Fruit fly (Drosophila melanogaster) whole organism, embryonic: Measurements from ENCODE around the gene CG2157.

ENCODE experiments used
- Atf-2 ChIP-seq: fragments of 200-800 bp; sonication (Bioruptor generic); optimal IDR thresholded peaks from 2 replicates; lab custom pipeline; 2016; ENCODE audit warnings: missing biosample characterization, missing genetic modification characterization
- CG11456 ChIP-seq: fragments of 200-800 bp; sonication (Bioruptor generic); IDR thresholded peaks from 3 replicates; pipeline ENCODE4 v1.3.6; 2022; ENCODE audit warnings: missing biosample characterization, missing genetic modification characterization
- CG12071 ChIP-seq: fragments of 200-800 bp; sonication (Bioruptor generic); optimal IDR thresholded peaks from 3 replicates; lab custom pipeline; 2018; ENCODE audit warnings: missing biosample characterization, mild to moderate bottlenecking, missing genetic modification characterization
- CG12155 ChIP-seq: fragments of 200-800 bp; sonication (Bioruptor generic); optimal IDR thresholded peaks from 3 replicates; lab custom pipeline; 2016; ENCODE audit warnings: missing biosample characterization, missing genetic modification characterization
- CG14710 ChIP-seq: fragments of 200-800 bp; sonication (Bioruptor generic); optimal IDR thresholded peaks from 3 replicates; lab custom pipeline; 2019; ENCODE audit warnings: missing biosample characterization, mild to moderate bottlenecking, missing genetic modification characterization, moderate library complexity
- CG17186 ChIP-seq: fragments of 200-800 bp; sonication (Bioruptor generic); optimal IDR thresholded peaks from 3 replicates; lab custom pipeline; 2017; ENCODE audit warnings: missing biosample characterization, missing genetic modification reagents, missing genetic modification characterization
- CG17829 ChIP-seq: fragments of 200-800 bp; optimal IDR thresholded peaks from 2 replicates; lab custom pipeline; 2019; ENCODE audit warnings: missing biosample characterization, mild to moderate bottlenecking, missing genetic modification characterization, moderate library complexity
- CG32532 ChIP-seq: fragments of 200-800 bp; sonication (Bioruptor generic); IDR thresholded peaks from 2 replicates; pipeline ENCODE4 v1.3.6; 2022; ENCODE audit warnings: missing biosample characterization, missing genetic modification characterization
- CG43689 ChIP-seq: fragments of 200-800 bp; sonication (Bioruptor generic); IDR thresholded peaks from 2 replicates; pipeline ENCODE4 v1.3.6; 2022; ENCODE audit warnings: missing biosample characterization, missing genetic modification characterization
- CG4820 ChIP-seq: fragments of 200-800 bp; sonication (Bioruptor generic); optimal IDR thresholded peaks from 3 replicates; lab custom pipeline; 2016; ENCODE audit warnings: missing biosample characterization, missing genetic modification characterization
- CG5180 ChIP-seq: fragments of 200-800 bp; sonication (Bioruptor generic); optimal IDR thresholded peaks from 3 replicates; lab custom pipeline; 2017; ENCODE audit warnings: missing biosample characterization, missing genetic modification characterization, mild to moderate bottlenecking, moderate library complexity, missing genetic modification reagents
- CG6765 ChIP-seq: fragments of 200-800 bp; sonication (Bioruptor generic); optimal IDR thresholded peaks from 3 replicates; lab custom pipeline; 2017; ENCODE audit warnings: missing biosample characterization, mild to moderate bottlenecking, missing genetic modification characterization
- CG7372 ChIP-seq: fragments of 200-800 bp; sonication (Bioruptor generic); IDR thresholded peaks from 2 replicates; pipeline ENCODE4 v1.3.6; 2022; ENCODE audit warnings: missing biosample characterization, missing genetic modification characterization
- CG7556 ChIP-seq: fragments of 200-800 bp; sonication (Bioruptor generic); optimal IDR thresholded peaks from 2 replicates; lab custom pipeline; 2017; ENCODE audit warnings: missing biosample characterization, mild to moderate bottlenecking, missing genetic modification characterization
- CG8281 ChIP-seq: fragments of 200-800 bp; sonication (Bioruptor generic); optimal IDR thresholded peaks from 2 replicates; lab custom pipeline; 2018; ENCODE audit warnings: missing biosample characterization, mild to moderate bottlenecking, missing genetic modification characterization, moderate library complexity
- CG9215 ChIP-seq: fragments of 200-800 bp; sonication (Bioruptor generic); IDR thresholded peaks from 2 replicates; pipeline ENCODE4 v1.3.6; 2022; ENCODE audit warnings: missing biosample characterization, missing genetic modification characterization
- CrebB ChIP-seq: fragments of 200-800 bp; sonication (Bioruptor generic); optimal IDR thresholded peaks from 3 replicates; lab custom pipeline; 2018; ENCODE audit warnings: missing biosample characterization, mild to moderate bottlenecking, missing genetic modification characterization
- D19B ChIP-seq: fragments of 200-800 bp; sonication (Bioruptor generic); optimal IDR thresholded peaks from 2 replicates; lab custom pipeline; 2017; ENCODE audit warnings: missing biosample characterization, mild to moderate bottlenecking, missing genetic modification characterization
- Dref ChIP-seq: fragments of 200-800 bp; sonication (Bioruptor generic); IDR thresholded peaks from 2 replicates; pipeline ENCODE4 v1.3.6; 2022; ENCODE audit warnings: missing biosample characterization, missing genetic modification characterization
- HHEX ChIP-seq: fragments of 200-800 bp; sonication (Bioruptor generic); optimal IDR thresholded peaks from 3 replicates; lab custom pipeline; 2017; ENCODE audit warnings: missing biosample characterization, mild to moderate bottlenecking, missing genetic modification characterization, missing genetic modification reagents
- HLH54F ChIP-seq: fragments of 200-800 bp; sonication (Bioruptor generic); optimal IDR thresholded peaks from 3 replicates; lab custom pipeline; 2016; ENCODE audit warnings: missing biosample characterization, missing genetic modification characterization
- Hr51 ChIP-seq, 2 experiments: fragments of 200-800 bp; sonication (Bioruptor generic); optimal IDR thresholded peaks; 2 replicates in 1 of 2; 3 replicates in 1 of 2; lab custom pipeline; 2016 to 2018; ENCODE audit warnings: missing biosample characterization in 2 of 2, missing genetic modification characterization in 2 of 2, mild to moderate bottlenecking in 1 of 2, moderate library complexity in 1 of 2
- Lpt ChIP-seq: fragments of >200 bp; optimal IDR thresholded peaks from 2 replicates; lab custom pipeline; 2018; ENCODE audit warnings: missing biosample characterization, missing genetic modification characterization
- Med ChIP-seq: fragments of 200-800 bp; sonication (Bioruptor generic); peaks from one replicate; lab custom pipeline; 2016; ENCODE audit warnings: missing biosample characterization, missing genetic modification characterization, mild to moderate bottlenecking, inconsistent platforms, moderate library complexity
- Nf-YB ChIP-seq: fragments of 200-800 bp; sonication (Bioruptor generic); optimal IDR thresholded peaks from 3 replicates; lab custom pipeline; 2019; ENCODE audit warnings: missing biosample characterization, mild to moderate bottlenecking, missing genetic modification characterization, moderate library complexity
- Oaz ChIP-seq: fragments of 200-800 bp; sonication (Bioruptor generic); IDR thresholded peaks from 2 replicates; pipeline ENCODE4 v1.3.6; 2022; ENCODE audit warnings: missing biosample characterization, missing genetic modification characterization
- Opbp ChIP-seq: fragments of 200-800 bp; sonication (Bioruptor generic); IDR thresholded peaks from 3 replicates; pipeline ENCODE4 v1.3.6; 2022; ENCODE audit warnings: missing biosample characterization, missing genetic modification characterization; ENCODE audit not compliant: partially characterized antibody
- PHDP ChIP-seq: fragments of 200-800 bp; sonication (Bioruptor generic); optimal IDR thresholded peaks from 3 replicates; lab custom pipeline; 2018; ENCODE audit warnings: missing biosample characterization, mild to moderate bottlenecking, missing genetic modification characterization, moderate library complexity
- Pdp1 ChIP-seq, 2 experiments: fragments of 200-800 bp; sonication (Bioruptor generic); optimal IDR thresholded peaks; 3 replicates each; lab custom pipeline; 2016; ENCODE audit warnings: missing biosample characterization in 2 of 2, missing genetic modification characterization in 2 of 2, mild to moderate bottlenecking in 1 of 2, moderate library complexity in 1 of 2
- Rx ChIP-seq: fragments of 200-800 bp; sonication (Bioruptor generic); IDR thresholded peaks from 2 replicates; pipeline ENCODE4 v1.3.6; 2022; ENCODE audit warnings: missing biosample characterization, missing genetic modification characterization
- Side ChIP-seq: fragments of 200-800 bp; sonication (Bioruptor generic); optimal IDR thresholded peaks from 2 replicates; lab custom pipeline; 2016; ENCODE audit warnings: missing biosample characterization, missing genetic modification characterization
- Sox102F ChIP-seq: fragments of 200-800 bp; sonication (Bioruptor generic); optimal IDR thresholded peaks from 2 replicates; lab custom pipeline; 2018; ENCODE audit warnings: missing biosample characterization, mild to moderate bottlenecking, missing genetic modification characterization, moderate library complexity
- Trl ChIP-seq, 3 experiments: fragments of >200 bp in 2 of 3; fragments of 200-800 bp in 1 of 3; sonication (Bioruptor generic) in 1 of 3; optimal IDR thresholded peaks; 2 replicates in 1 of 3; 3 replicates in 2 of 3; lab custom pipeline; 2016 to 2017; ENCODE audit warnings: missing biosample characterization in 1 of 3, missing genetic modification characterization in 1 of 3
- bsh ChIP-seq, 2 experiments: fragments of 200-800 bp; sonication (Bioruptor generic); optimal IDR thresholded peaks; 2 replicates each; lab custom pipeline; 2017 to 2018; ENCODE audit warnings: mild to moderate bottlenecking in 2 of 2, missing biosample characterization in 2 of 2, missing genetic modification characterization in 2 of 2, moderate library complexity in 1 of 2
- da ChIP-seq: fragments of 200-800 bp; sonication (Bioruptor generic); optimal IDR thresholded peaks from 2 replicates; lab custom pipeline; 2016; ENCODE audit warnings: missing biosample characterization, missing genetic modification characterization
- disco-r ChIP-seq: fragments of 200-800 bp; sonication (Bioruptor generic); optimal IDR thresholded peaks from 2 replicates; lab custom pipeline; 2016; ENCODE audit warnings: missing biosample characterization, missing genetic modification characterization
- dpn ChIP-seq, 2 experiments: fragments of 200-800 bp; sonication (Bioruptor generic); optimal IDR thresholded peaks; 3 replicates each; lab custom pipeline; 2016; ENCODE audit warnings: missing biosample characterization in 2 of 2, missing genetic modification characterization in 2 of 2
- gfzf ChIP-seq: fragments of 200-800 bp; sonication (Bioruptor generic); optimal IDR thresholded peaks from 2 replicates; lab custom pipeline; 2016; ENCODE audit warnings: missing biosample characterization, mild to moderate bottlenecking, missing genetic modification characterization, moderate library complexity
- hb ChIP-seq: fragments of 200-800 bp; sonication (Bioruptor generic); IDR thresholded peaks from 3 replicates; pipeline ENCODE4 v1.3.6; 2022; ENCODE audit warnings: missing biosample characterization, missing genetic modification characterization; ENCODE audit not compliant: partially characterized antibody
- mirr ChIP-seq: fragments of 200-800 bp; sonication (Bioruptor generic); optimal IDR thresholded peaks from 3 replicates; lab custom pipeline; 2018; ENCODE audit warnings: missing biosample characterization, mild to moderate bottlenecking, missing genetic modification characterization
- nau ChIP-seq: fragments of 200-800 bp; sonication (Bioruptor generic); optimal IDR thresholded peaks from 3 replicates; lab custom pipeline; 2017; ENCODE audit warnings: missing biosample characterization, mild to moderate bottlenecking, missing genetic modification characterization, missing genetic modification reagents
- scrt ChIP-seq: fragments of 200-800 bp; sonication (Bioruptor generic); optimal IDR thresholded peaks from 2 replicates; lab custom pipeline; 2018; ENCODE audit warnings: missing biosample characterization, mild to moderate bottlenecking, missing genetic modification characterization, moderate library complexity
- slp2 ChIP-seq: fragments of 200-800 bp; sonication (Bioruptor generic); optimal IDR thresholded peaks from 2 replicates; lab custom pipeline; 2016; ENCODE audit warnings: missing biosample characterization, missing genetic modification characterization
- ssp ChIP-seq: fragments of 200-800 bp; sonication (Bioruptor generic); IDR thresholded peaks from 2 replicates; pipeline ENCODE4 v1.3.6; 2022; ENCODE audit warnings: missing biosample characterization, missing genetic modification characterization
- tap ChIP-seq: fragments of 200-800 bp; optimal IDR thresholded peaks from 3 replicates; lab custom pipeline; 2019; ENCODE audit warnings: missing biosample characterization, mild to moderate bottlenecking, missing genetic modification characterization, moderate library complexity
- trh ChIP-seq: fragments of 200-800 bp; sonication (Bioruptor generic); optimal IDR thresholded peaks from 2 replicates; lab custom pipeline; 2016; ENCODE audit warnings: missing biosample characterization, missing genetic modification characterization
- ttk ChIP-seq: fragments of 200-800 bp; sonication (Bioruptor generic); IDR thresholded peaks from 2 replicates; pipeline ENCODE4 v2.1.2; 2022; ENCODE audit warnings: missing biosample characterization, missing genetic modification characterization
- twi ChIP-seq: fragments of 200-800 bp; optimal IDR thresholded peaks from 2 replicates; lab custom pipeline; 2019; ENCODE audit warnings: missing biosample characterization, mild to moderate bottlenecking, missing genetic modification characterization, moderate library complexity
- vfl ChIP-seq: fragments of 200-800 bp; sonication (Bioruptor generic); optimal IDR thresholded peaks from 2 replicates; lab custom pipeline; 2016; ENCODE audit warnings: missing biosample characterization, missing genetic modification characterization
- yki ChIP-seq: fragments of >200 bp; optimal IDR thresholded peaks from 3 replicates; lab custom pipeline; 2018

Gene CG2157

dm6 chrX:10905047-10905446 is 36.0 kb downstream of the CG2157 start (continued):
- peak; percentile 76 for TF ChIP-seq CG17829 (tag; lab: Kevin White, UChicago)
- TF ChIP-seq Sox102F, result peak; percentile 75
- no peak; the same call in 1 of the 2 replicates for TF ChIP-seq CG32532 (GFP tag; lab: Robert Waterston, UW)
- no peak for TF ChIP-seq CG43689
- TF ChIP-seq Oaz (GFP tag; lab: Robert Waterston, UW), result peak; percentile 33; the same call in 1 of the 2 replicates
- no peak for TF ChIP-seq CG11456 (GFP tag; lab: Robert Waterston, UW)
- TF ChIP-seq ttk (GFP tag; lab: Robert Waterston, UW), result 0 out of 2 replicates have a peak, but pooled peaks have one; percentile 18
- TF ChIP-seq twi, result peak; percentile 20
- TF ChIP-seq da (GFP tag; lab: Kevin White, UChicago), result no peak
- no peak for TF ChIP-seq Opbp (GFP tag; lab: Robert Waterston, UW)
- no peak for TF ChIP-seq CG7372
- peak; percentile 38 for TF ChIP-seq CG5180 (GFP tag; lab: Kevin White, UChicago)
- TF ChIP-seq scrt (GFP tag; lab: Kevin White, UChicago), result peak; percentile 6
- TF ChIP-seq CG14710 (tag; lab: Kevin White, UChicago), result peak; percentile 64
- peak; percentile 14 for TF ChIP-seq CG8281 (tag; lab: Kevin White, UChicago)
- peak; percentile 39 for TF ChIP-seq Side (GFP tag; lab: Kevin White, UChicago)
- TF ChIP-seq CG7556 (GFP tag; lab: Kevin White, UChicago), result peak; percentile 79
- peak; percentile 52 for TF ChIP-seq slp2 (GFP tag; lab: Kevin White, UChicago)
- TF ChIP-seq Nf-YB (GFP tag; lab: Kevin White, UChicago), result peak; percentile 26
- peak; percentile 37 to 44 for TF ChIP-seq dpn (GFP tag; optimal IDR thresholded peaks at IDR 0.05; lab: Kevin White, UChicago)
- TF ChIP-seq disco-r, result no peak
- no peak for TF ChIP-seq CG12071 (GFP tag; lab: Kevin White, UChicago)
- TF ChIP-seq PHDP, result peak; percentile 65
- no peak for TF ChIP-seq CG6765 (GFP tag; lab: Kevin White, UChicago)
- TF ChIP-seq CG4820 (GFP tag; lab: Kevin White, UChicago), result peak; percentile 66
- TF ChIP-seq Rx (GFP tag; lab: Robert Waterston, UW), result no peak
- no peak for TF ChIP-seq Trl (optimal IDR thresholded peaks at IDR 0.05; lab: Kevin White, UChicago)
- TF ChIP-seq Trl (GFP tag; optimal IDR thresholded peaks at IDR 0.05; lab: Kevin White, UChicago), result peak; percentile 70
- TF ChIP-seq CG17186, result no peak
- TF ChIP-seq Atf-2 (GFP tag; lab: Kevin White, UChicago), result peak; percentile 66
- peak in 1 of 2 experiments; percentile 71 for TF ChIP-seq bsh (GFP tag; optimal IDR thresholded peaks at IDR 0.05; lab: Kevin White, UChicago)
- peak; percentile 33; the same call in 1 of the 2 replicates for TF ChIP-seq ssp (GFP tag; lab: Robert Waterston, UW)
- no peak for TF ChIP-seq gfzf (GFP tag; lab: Kevin White, UChicago)
- TF ChIP-seq Med (GFP tag; lab: Kevin White, UChicago), result peak; percentile 85
- TF ChIP-seq Pdp1 (GFP tag; optimal IDR thresholded peaks at IDR 0.05; lab: Kevin White, UChicago), result peak; percentile 48 to 49
- TF ChIP-seq Hr51 (GFP tag; optimal IDR thresholded peaks at IDR 0.05; lab: Kevin White, UChicago), result peak; percentile 30 to 71
- no peak for TF ChIP-seq nau (GFP tag; lab: Kevin White, UChicago)
- TF ChIP-seq HLH54F (GFP tag; lab: Kevin White, UChicago), result peak; percentile 29
- no peak for TF ChIP-seq Lpt (GFP tag; lab: Kevin White, UChicago)
- no peak for TF ChIP-seq mirr (GFP tag; lab: Kevin White, UChicago)
- TF ChIP-seq CG9215 (GFP tag; lab: Robert Waterston, UW), result peak; percentile 44; the same call in 1 of the 2 replicates
- TF ChIP-seq D19B (GFP tag; lab: Kevin White, UChicago), result peak; percentile 12
- TF ChIP-seq hb (GFP tag; lab: Robert Waterston, UW), result no peak
- no peak for TF ChIP-seq tap (tag; lab: Kevin White, UChicago)
- peak; percentile 74 for TF ChIP-seq HHEX (GFP tag; lab: Kevin White, UChicago)
- TF ChIP-seq vfl (GFP tag; lab: Kevin White, UChicago), result no peak
- no peak for TF ChIP-seq Dref (GFP tag; lab: Robert Waterston, UW)
- no peak for TF ChIP-seq CrebB (tag; lab: Kevin White, UChicago)
- TF ChIP-seq CG12155 (GFP tag; lab: Kevin White, UChicago), result peak; percentile 16
- TF ChIP-seq trh, result no peak
- TF ChIP-seq yki (lab: Kevin White, UChicago), result no peak
